Worm (Caenorhabditis elegans): ENCODE results near the gene F14H12.8.

F14H12.8 gene

DNA sequence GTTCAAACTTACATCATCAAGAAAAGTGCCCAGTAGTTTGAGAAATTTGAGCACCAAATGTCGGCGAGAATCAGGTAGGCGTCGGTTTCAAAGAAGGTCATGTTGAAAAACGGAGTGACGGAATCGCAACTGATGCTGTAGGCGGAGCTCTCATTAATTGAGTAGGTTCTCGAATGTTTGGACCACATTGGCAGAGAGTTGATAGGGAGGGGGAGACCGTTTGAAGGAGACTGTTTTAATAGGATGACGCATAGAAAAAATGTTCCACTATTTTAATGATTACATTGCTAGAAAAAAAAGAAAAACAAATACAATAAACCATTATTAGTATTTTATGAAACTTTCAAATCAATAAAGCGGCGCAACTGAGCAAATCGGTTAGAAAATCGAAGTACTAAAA, 1.6 kb downstream of the F14H12.8 start, which contains the start of gene F14H12.17:
Gene F14H12.17, minus strand, starts transcription at position 101 of the 400 bp plus-strand sequence.
- TF ChIP-seq unc-62 (GFP tag; optimal IDR thresholded peaks at IDR 0.05) (no peak), R02D3.7 (tag; optimal IDR thresholded peaks at IDR 0.05) (no peak), nhr-11 (tag; optimal IDR thresholded peaks at IDR 0.05) (no peak), sea-2 (GFP tag; optimal IDR thresholded peaks at IDR 0.05) (no peak), egl-5 (tag; optimal IDR thresholded peaks at IDR 0.05) (no peak), nhr-43 (tag; optimal IDR thresholded peaks at IDR 0.05; ENCODE audit: poor library complexity, severe bottlenecking) (no peak), fkh-10 (GFP tag; optimal IDR thresholded peaks at IDR 0.05) (no peak), tbx-2 (tag; optimal IDR thresholded peaks at IDR 0.05) (no peak), ztf-11 (tag; optimal IDR thresholded peaks at IDR 0.05) (no peak), nhr-28 (tag; optimal IDR thresholded peaks at IDR 0.05) (no peak), elt-2 (tag; optimal IDR thresholded peaks at IDR 0.05) (no peak), ceh-9 (tag; optimal IDR thresholded peaks at IDR 0.05) (no peak), eor-1 (tag; optimal IDR thresholded peaks at IDR 0.05) (no peak), hmg-11 (tag; optimal IDR thresholded peaks at IDR 0.05) (no peak), lsy-12 (tag; optimal IDR thresholded peaks at IDR 0.05) (no peak), nfya-1 (tag; optimal IDR thresholded peaks at IDR 0.05; ENCODE audit: insufficient read depth) (no peak), fos-1 (tag; optimal IDR thresholded peaks at IDR 0.05) (no peak), zag-1 (tag; optimal IDR thresholded peaks at IDR 0.05) (no peak), unc-39 (tag; optimal IDR thresholded peaks at IDR 0.05) (no peak), pqm-1 (tag; optimal IDR thresholded peaks at IDR 0.05) (no peak)

DNA sequence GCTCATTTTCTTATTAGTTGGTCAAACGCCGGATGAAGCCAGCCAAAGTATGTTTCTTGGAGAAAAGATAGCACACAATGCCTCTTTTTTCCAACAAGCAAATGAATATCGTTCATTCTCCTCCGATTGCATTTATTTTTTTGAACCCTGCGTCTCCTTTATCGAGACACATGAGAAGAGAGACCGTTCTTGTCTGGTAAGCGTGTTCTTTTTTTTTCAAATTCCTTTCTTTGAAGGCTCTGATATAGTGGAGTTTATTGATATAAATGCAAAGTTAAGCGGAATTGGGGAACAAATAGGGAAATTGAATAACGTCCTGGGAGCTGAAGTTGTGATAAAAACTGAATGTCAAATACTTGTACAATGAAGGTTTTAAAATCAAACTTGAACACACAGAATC, 2.3 kb downstream of the F14H12.8 start, which contains the start of gene F14H12.7:
Gene F14H12.7, minus strand, starts transcription at position 101 of the 400 bp plus-strand sequence.
- TF ChIP-seq ZK546.5 (tag; optimal IDR thresholded peaks at IDR 0.05): no peak
- TF ChIP-seq elt-3 (tag; optimal IDR thresholded peaks at IDR 0.05): no peak
- TF ChIP-seq fkh-2 (tag; optimal IDR thresholded peaks at IDR 0.05): no peak
- no peak for TF ChIP-seq aly-2 (tag; optimal IDR thresholded peaks at IDR 0.05)
- no peak for TF ChIP-seq sea-2 (GFP tag; optimal IDR thresholded peaks at IDR 0.05)
- TF ChIP-seq elt-2 (tag; optimal IDR thresholded peaks at IDR 0.05): no peak
- TF ChIP-seq egl-27 (tag; optimal IDR thresholded peaks at IDR 0.05): no peak
- TF ChIP-seq ceh-9 (tag; optimal IDR thresholded peaks at IDR 0.05): no peak
- no peak for TF ChIP-seq lsy-12 (tag; optimal IDR thresholded peaks at IDR 0.05)
- TF ChIP-seq nhr-28 (tag; optimal IDR thresholded peaks at IDR 0.05): no peak
- TF ChIP-seq ceh-28 (tag; optimal IDR thresholded peaks at IDR 0.05): no peak
- TF ChIP-seq fos-1 (tag; optimal IDR thresholded peaks at IDR 0.05): no peak
- TF ChIP-seq nhr-77 (tag; optimal IDR thresholded peaks at IDR 0.05): no peak
- TF ChIP-seq unc-39 (tag; optimal IDR thresholded peaks at IDR 0.05): no peak

DNA sequence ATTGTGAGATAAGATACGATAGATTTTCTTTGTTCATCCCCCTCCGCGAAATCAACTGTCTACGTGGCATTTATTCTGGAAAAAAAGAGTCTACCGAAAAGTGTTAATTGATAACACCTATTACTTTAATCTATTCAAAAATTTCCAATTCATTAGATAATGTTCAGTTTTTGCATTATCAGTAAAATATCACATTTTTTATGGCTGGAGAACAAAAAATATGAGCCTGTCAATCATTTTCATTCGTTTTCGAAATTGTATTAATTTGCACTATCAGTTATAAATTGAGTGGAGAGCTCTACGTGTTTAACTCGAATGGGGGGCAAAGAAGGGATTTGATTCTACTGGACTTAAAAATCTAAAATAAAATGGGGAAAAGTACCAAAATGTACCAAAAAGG, 5.7 kb downstream of the F14H12.8 start:
- TF ChIP-seq nfya-1 (tag; optimal IDR thresholded peaks at IDR 0.05; ENCODE audit: insufficient read depth) (no peak), elt-2 (tag; optimal IDR thresholded peaks at IDR 0.05) (peak; percentile 61)

DNA sequence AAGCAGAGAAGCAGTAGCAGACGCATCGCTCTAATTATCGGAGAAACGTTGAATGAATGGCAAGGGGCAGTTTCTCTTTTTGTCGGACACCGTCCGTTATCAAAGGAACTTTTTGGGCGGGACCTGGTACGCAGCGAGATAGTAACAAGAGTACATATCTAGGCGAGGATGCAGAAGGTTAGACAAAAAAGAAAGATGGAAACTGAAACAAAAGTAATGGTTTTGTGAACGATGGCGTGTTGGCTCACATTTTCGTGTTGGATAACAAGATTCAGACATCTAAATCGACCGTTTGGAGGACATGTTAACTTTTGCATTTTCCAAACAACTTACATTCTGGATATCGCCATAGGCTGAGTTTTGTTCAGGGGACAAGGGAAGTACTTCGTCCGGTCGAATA, 7.3 kb downstream of the F14H12.8 start, which contains the start of gene F14H12.6:
Gene F14H12.6, minus strand, starts transcription at position 101 of the 400 bp plus-strand sequence.
- no peak for TF ChIP-seq elt-2 (tag; optimal IDR thresholded peaks at IDR 0.05)
- TF ChIP-seq elt-1 (tag; optimal IDR thresholded peaks at IDR 0.05): no peak
- TF ChIP-seq elt-3 (tag; optimal IDR thresholded peaks at IDR 0.05): no peak
- no peak for TF ChIP-seq egl-27 (tag; optimal IDR thresholded peaks at IDR 0.05)
- TF ChIP-seq ceh-9 (tag; optimal IDR thresholded peaks at IDR 0.05): no peak
- no peak for TF ChIP-seq hmg-11 (tag; optimal IDR thresholded peaks at IDR 0.05)
- no peak for TF ChIP-seq ceh-82 (tag; optimal IDR thresholded peaks at IDR 0.05)
- TF ChIP-seq fkh-10 (GFP tag; optimal IDR thresholded peaks at IDR 0.05): no peak
- TF ChIP-seq skn-1 (tag; optimal IDR thresholded peaks at IDR 0.05): no peak
- no peak for TF ChIP-seq nhr-28 (tag; optimal IDR thresholded peaks at IDR 0.05)
- TF ChIP-seq unc-39 (tag; optimal IDR thresholded peaks at IDR 0.05): no peak
- no peak for TF ChIP-seq fkh-2 (tag; optimal IDR thresholded peaks at IDR 0.05)
- no peak for TF ChIP-seq nhr-23 (tag; optimal IDR thresholded peaks at IDR 0.05)
- TF ChIP-seq lin-39 (tag; optimal IDR thresholded peaks at IDR 0.05): no peak
- TF ChIP-seq nhr-12 (tag; optimal IDR thresholded peaks at IDR 0.05): no peak
- no peak for TF ChIP-seq nhr-11 (tag; optimal IDR thresholded peaks at IDR 0.05)
- TF ChIP-seq snpc-4 (tag; optimal IDR thresholded peaks at IDR 0.05): no peak
- TF ChIP-seq nhr-67 (tag; optimal IDR thresholded peaks at IDR 0.05): no peak
- TF ChIP-seq fos-1 (tag; optimal IDR thresholded peaks at IDR 0.05): no peak
